Fruit fly (Drosophila melanogaster) whole organism, adult: ENCODE measurements around the gene CG17140.
A peak's percentile ranks its signal among the peaks of the same experiment; 100 is the strongest.

Experiments used
- CG11617 ChIP-seq: fragments of 200-800 bp; sonication (Bioruptor generic); optimal IDR thresholded peaks from 2 replicates; lab custom pipeline; 2017; ENCODE audit warnings: mild to moderate bottlenecking, missing biosample characterization, missing genetic modification reagents, missing genetic modification characterization
- CG12768 ChIP-seq: fragments of 200-800 bp; sonication (Bioruptor generic); optimal IDR thresholded peaks from 2 replicates; lab custom pipeline; 2017; ENCODE audit warnings: missing biosample characterization, missing genetic modification characterization, mild to moderate bottlenecking, moderate library complexity, missing genetic modification reagents
- CG14711 ChIP-seq: fragments of 200-800 bp; sonication (Bioruptor generic); optimal IDR thresholded peaks from 2 replicates; lab custom pipeline; 2018; ENCODE audit warnings: missing biosample characterization, mild to moderate bottlenecking, missing genetic modification characterization, moderate library complexity
- CG1620 ChIP-seq: fragments of 200-800 bp; sonication (Bioruptor generic); optimal IDR thresholded peaks from 2 replicates; lab custom pipeline; 2016; ENCODE audit warnings: missing biosample characterization, missing genetic modification characterization
- CG33017 ChIP-seq: fragments of 200-800 bp; sonication (Bioruptor generic); optimal IDR thresholded peaks from 2 replicates; lab custom pipeline; 2018; ENCODE audit warnings: missing biosample characterization, mild to moderate bottlenecking, missing genetic modification characterization, moderate library complexity
- CG5204 ChIP-seq: fragments of 200-800 bp; sonication (Bioruptor generic); optimal IDR thresholded peaks from 2 replicates; lab custom pipeline; 2016; ENCODE audit warnings: missing biosample characterization, missing genetic modification characterization
- CG7045 ChIP-seq: fragments of 200-800 bp; sonication (Bioruptor generic); optimal IDR thresholded peaks from 2 replicates; lab custom pipeline; 2017; ENCODE audit warnings: missing biosample characterization, mild to moderate bottlenecking, missing genetic modification characterization
- CG7101 ChIP-seq: fragments of 200-800 bp; sonication (Bioruptor generic); optimal IDR thresholded peaks from 2 replicates; lab custom pipeline; 2018; ENCODE audit warnings: missing biosample characterization, mild to moderate bottlenecking, missing genetic modification characterization, moderate library complexity
- Clk ChIP-seq: fragments of 200-800 bp; sonication (Bioruptor generic); optimal IDR thresholded peaks from 2 replicates; lab custom pipeline; 2017; ENCODE audit warnings: missing biosample characterization, missing genetic modification characterization
- Crg-1 ChIP-seq: fragments of 200-800 bp; sonication (Bioruptor generic); optimal IDR thresholded peaks from 2 replicates; lab custom pipeline; 2016; ENCODE audit warnings: missing biosample characterization, missing genetic modification characterization
- Hr96 ChIP-seq: fragments of 200-800 bp; sonication (Bioruptor generic); optimal IDR thresholded peaks from 2 replicates; lab custom pipeline; 2016; ENCODE audit warnings: missing biosample characterization, missing genetic modification characterization
- Mnt ChIP-seq: fragments of 200-800 bp; sonication (Bioruptor generic); optimal IDR thresholded peaks from 2 replicates; lab custom pipeline; 2016; ENCODE audit warnings: missing biosample characterization, mild to moderate bottlenecking, missing genetic modification characterization
- bab1 ChIP-seq: fragments of 200-800 bp; sonication (Bioruptor generic); optimal IDR thresholded peaks from 3 replicates; lab custom pipeline; 2019; ENCODE audit warnings: missing biosample characterization, mild to moderate bottlenecking, missing genetic modification characterization, moderate library complexity
- cic ChIP-seq: fragments of 200-800 bp; sonication (Bioruptor generic); optimal IDR thresholded peaks from 2 replicates; lab custom pipeline; 2017; ENCODE audit warnings: missing biosample characterization, mild to moderate bottlenecking, missing genetic modification characterization, moderate library complexity
- cnc ChIP-seq, 2 experiments: fragments of >200 bp; optimal IDR thresholded peaks; 2 replicates each; lab custom pipeline; 2017
- kay ChIP-seq: fragments of 200-800 bp; sonication (Bioruptor generic); peaks from one replicate; lab custom pipeline; 2016; ENCODE audit warnings: missing biosample characterization, missing genetic modification characterization, borderline replicate concordance
- ovo ChIP-seq: fragments of 200-800 bp; sonication (Bioruptor generic); optimal IDR thresholded peaks from 2 replicates; lab custom pipeline; 2016; ENCODE audit warnings: missing biosample characterization, missing genetic modification characterization
- pad ChIP-seq: fragments of 200-800 bp; sonication (Bioruptor generic); optimal IDR thresholded peaks from 3 replicates; lab custom pipeline; 2017; ENCODE audit warnings: missing biosample characterization, missing genetic modification characterization, mild to moderate bottlenecking, moderate library complexity, missing genetic modification reagents
- tj ChIP-seq: fragments of 200-800 bp; sonication (Bioruptor generic); optimal IDR thresholded peaks from 3 replicates; lab custom pipeline; 2017; ENCODE audit warnings: missing biosample characterization, mild to moderate bottlenecking, missing genetic modification characterization, moderate library complexity
- toe ChIP-seq: fragments of 200-800 bp; sonication (Bioruptor generic); optimal IDR thresholded peaks from 2 replicates; lab custom pipeline; 2016; ENCODE audit warnings: missing biosample characterization, missing genetic modification characterization

Gene CG17140

DNA sequence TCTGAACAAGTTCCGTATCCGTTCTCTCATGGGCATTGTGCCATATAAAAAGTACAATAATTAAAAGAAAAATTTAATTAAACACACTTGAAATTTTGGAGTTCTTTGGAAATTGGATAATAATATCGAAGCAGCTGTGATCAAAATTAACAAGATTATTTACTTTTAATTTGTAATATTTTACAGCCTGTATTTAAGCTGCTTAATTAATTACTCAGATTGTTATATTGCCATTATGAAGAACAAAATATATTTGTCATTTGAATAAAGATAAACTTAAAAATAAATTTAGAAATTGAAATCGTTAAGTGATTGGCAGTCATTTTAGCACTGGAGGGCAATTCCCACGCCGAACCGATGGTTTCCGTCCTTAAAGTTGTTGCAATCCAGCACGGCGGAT lies at the start of gene CG17140, which contains the start of gene CG17139:
CG17140 (minus strand) TSS at position 101 of the 400 bp plus-strand sequence.
CG17139 (minus strand) TSS at position 101 of the 400 bp plus-strand sequence.
- no peak for TF ChIP-seq pad (GFP tag; lab: Kevin White, UChicago)
- no peak for TF ChIP-seq CG12768 (GFP tag; lab: Kevin White, UChicago)
- no peak for TF ChIP-seq Mnt (GFP tag; lab: Kevin White, UChicago)
- TF ChIP-seq CG33017 (tag; lab: Kevin White, UChicago), result no peak
- no peak for TF ChIP-seq Clk (GFP tag; lab: Kevin White, UChicago)
- TF ChIP-seq cic, result no peak

DNA sequence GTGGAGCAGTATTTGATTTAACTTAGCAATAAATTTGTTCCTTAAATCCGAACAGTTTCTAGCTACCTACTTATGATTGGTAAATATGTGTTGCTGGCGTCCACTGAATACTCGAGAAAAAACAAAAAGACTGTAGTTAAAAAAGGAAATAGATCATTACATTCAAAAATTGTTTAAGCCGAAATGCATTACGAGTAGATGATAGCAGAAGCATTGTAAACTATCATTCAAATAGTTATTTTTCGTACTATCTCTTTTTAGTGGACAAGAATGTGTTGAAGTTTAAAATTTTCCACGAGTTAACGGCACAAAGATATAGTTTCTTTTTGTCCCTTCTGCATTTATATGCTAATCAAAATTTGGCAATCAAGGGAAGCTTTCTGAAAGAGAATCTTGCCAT lies 43.4 kb upstream of the CG17140 start, which contains the start of gene CG14071:
CG14071 (minus strand) TSS at position 101 of the 400 bp plus-strand sequence.
- no peak for TF ChIP-seq CG7101 (tag; lab: Kevin White, UChicago)

DNA sequence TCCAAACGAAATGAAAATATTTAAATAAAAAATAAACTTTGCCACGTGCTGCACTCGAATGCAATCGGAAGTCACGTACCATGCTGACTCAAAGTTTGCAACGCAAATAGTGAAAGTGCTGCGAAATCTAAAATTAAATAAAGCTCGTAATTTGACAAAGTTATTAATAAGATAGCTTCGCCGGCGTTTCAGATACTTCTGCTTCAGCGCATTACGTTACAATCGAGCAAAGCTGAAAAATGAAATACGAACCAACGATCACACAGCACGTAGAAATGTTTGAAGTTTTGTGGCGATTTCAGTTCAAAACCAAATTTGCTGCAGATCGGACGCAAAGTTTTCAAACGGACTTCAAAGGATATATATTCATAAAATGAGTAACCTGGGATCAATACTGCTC lies 24.4 kb upstream of the CG17140 start, which contains the start of gene CG12517:
CG12517 (plus strand) TSS at position 301 of the 400 bp plus-strand sequence.
- TF ChIP-seq bab1 (GFP tag; lab: Kevin White, UChicago) (no peak), CG5204 (no peak), Crg-1 (GFP tag; lab: Kevin White, UChicago) (no peak), tj (GFP tag; lab: Kevin White, UChicago) (no peak), Hr96 (GFP tag; lab: Kevin White, UChicago) (no peak), CG12768 (GFP tag; lab: Kevin White, UChicago) (no peak), CG33017 (tag; lab: Kevin White, UChicago) (no peak)

DNA sequence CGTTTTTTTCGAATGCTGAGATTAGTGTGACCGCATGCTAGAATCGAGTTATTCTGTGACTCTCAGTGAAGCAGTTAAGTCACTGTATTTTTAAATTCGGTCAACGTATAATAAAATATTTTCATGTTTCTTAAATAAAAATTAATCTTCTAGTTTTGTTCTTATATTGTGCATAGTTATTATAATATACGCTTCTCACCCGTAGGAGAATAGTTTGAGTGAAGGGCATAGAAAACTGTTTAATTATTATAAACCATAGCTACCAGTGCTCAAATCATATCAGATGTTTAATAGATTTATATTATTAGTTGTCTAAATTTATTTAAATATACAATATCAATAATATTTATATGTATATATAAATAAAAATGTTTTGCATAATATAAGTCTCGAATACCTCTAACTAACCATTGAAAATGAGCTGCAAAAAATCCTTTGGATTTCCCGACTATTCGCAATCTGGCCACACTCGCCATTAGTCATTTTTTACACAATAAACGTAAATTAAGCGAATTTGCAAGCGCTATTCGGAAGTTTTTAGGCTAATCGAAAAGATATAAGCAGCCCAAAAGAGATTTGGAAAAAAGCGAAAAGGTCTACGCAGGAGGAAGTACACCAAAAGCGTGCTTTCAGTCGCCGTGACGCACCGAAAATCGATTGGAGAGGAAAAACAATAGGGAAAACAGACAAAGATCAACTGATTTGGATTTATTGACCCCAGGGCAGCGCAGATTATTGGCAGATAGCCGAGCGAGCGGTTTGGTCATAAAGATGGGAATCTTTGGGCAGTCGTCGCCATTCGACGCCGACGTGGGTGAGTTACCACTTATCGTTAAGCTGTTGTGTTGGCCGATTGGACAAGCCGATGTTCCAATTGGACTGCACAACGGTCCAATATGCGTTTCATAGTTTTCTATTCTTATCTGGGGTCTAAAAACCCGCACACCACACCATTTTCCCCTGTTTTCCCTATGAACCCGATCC lies 12.9 kb upstream of the CG17140 start, which contains the start of the genes aurB and Stam:
aurB (minus strand) TSS at position 31 of the 984 bp plus-strand sequence.
Stam (plus strand) TSS at position 473 of the 984 bp plus-strand sequence.
- TF ChIP-seq pad (GFP tag; lab: Kevin White, UChicago) (peak; percentile 29), CG7101 (tag; lab: Kevin White, UChicago) (peak; percentile 70), CG14711 (tag; lab: Kevin White, UChicago) (peak; percentile 61), CG11617 (GFP tag; lab: Kevin White, UChicago) (peak; percentile 77), tj (GFP tag; lab: Kevin White, UChicago) (peak; percentile 35), Clk (GFP tag; lab: Kevin White, UChicago) (no peak), Mnt (GFP tag; lab: Kevin White, UChicago) (peak; percentile 3), kay (GFP tag; lab: Kevin White, UChicago) (peak; percentile 90), Hr96 (GFP tag; lab: Kevin White, UChicago) (no peak), cic (no peak), CG33017 (tag; lab: Kevin White, UChicago) (peak; percentile 65), CG12768 (GFP tag; lab: Kevin White, UChicago) (peak; percentile 23), CG5204 (peak; percentile 9), Crg-1 (GFP tag; lab: Kevin White, UChicago) (peak; percentile 14), bab1 (GFP tag; lab: Kevin White, UChicago) (peak; percentile 58), CG7045 (GFP tag; lab: Kevin White, UChicago) (peak; percentile 35), toe (GFP tag; lab: Kevin White, UChicago) (peak; percentile 48), cnc (optimal IDR thresholded peaks at IDR 0.05; lab: Kevin White, UChicago) (no peak)

DNA sequence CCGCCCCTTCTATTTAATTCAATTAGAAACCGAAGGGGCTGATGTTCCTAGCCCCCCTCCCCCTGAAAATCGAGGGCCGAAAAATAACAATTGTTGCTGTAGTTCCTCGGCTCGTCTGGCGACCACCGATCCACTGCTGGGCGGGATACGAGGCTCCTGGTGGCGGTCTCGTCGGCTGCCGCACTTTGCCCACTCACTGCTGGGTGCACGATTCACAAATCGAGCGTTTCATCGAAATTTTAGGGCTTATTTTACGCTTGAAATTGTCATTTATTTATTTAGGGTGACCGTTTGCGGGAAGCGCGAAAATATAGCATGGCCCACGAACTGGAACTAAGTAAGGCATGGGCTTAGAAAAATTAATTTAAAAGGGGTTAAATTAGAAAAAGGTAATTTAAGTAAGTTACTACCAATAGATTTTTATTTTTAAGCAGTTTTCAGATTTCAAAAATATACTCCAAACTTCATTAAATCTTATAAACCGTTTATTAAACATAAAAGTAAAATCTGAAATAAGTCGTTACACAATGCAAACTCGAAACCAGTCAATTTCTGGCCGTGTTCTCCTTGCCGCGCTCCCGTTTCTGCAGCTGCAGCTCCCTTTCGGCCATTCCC lies 11.0 kb upstream of the CG17140 start, which contains the start of gene Dnz1:
Dnz1 (minus strand) TSS at position 317 of the 615 bp plus-strand sequence.
- TF ChIP-seq bab1 (GFP tag; lab: Kevin White, UChicago), result peak; percentile 30
- no peak for TF ChIP-seq Mnt (GFP tag; lab: Kevin White, UChicago)
- peak; percentile 34 for TF ChIP-seq CG5204
- peak; percentile 12 for TF ChIP-seq toe (GFP tag; lab: Kevin White, UChicago)
- no peak for TF ChIP-seq Clk (GFP tag; lab: Kevin White, UChicago)
- peak; percentile 59 for TF ChIP-seq CG14711 (tag; lab: Kevin White, UChicago)
- TF ChIP-seq CG7101 (tag; lab: Kevin White, UChicago), result peak; percentile 61
- peak; percentile 8 for TF ChIP-seq CG1620 (GFP tag; lab: Kevin White, UChicago)
- TF ChIP-seq pad (GFP tag; lab: Kevin White, UChicago), result peak; percentile 10
- TF ChIP-seq ovo (GFP tag; lab: Kevin White, UChicago), result no peak
- no peak for TF ChIP-seq CG12768 (GFP tag; lab: Kevin White, UChicago)
- TF ChIP-seq CG33017 (tag; lab: Kevin White, UChicago), result peak; percentile 30
- peak; percentile 45 for TF ChIP-seq CG11617 (GFP tag; lab: Kevin White, UChicago)
- peak; percentile 15 for TF ChIP-seq tj (GFP tag; lab: Kevin White, UChicago)
- TF ChIP-seq cnc (optimal IDR thresholded peaks at IDR 0.05; lab: Kevin White, UChicago), result no peak
- TF ChIP-seq cic, result no peak
- TF ChIP-seq Crg-1 (GFP tag; lab: Kevin White, UChicago), result peak; percentile 2
- no peak for TF ChIP-seq Hr96 (GFP tag; lab: Kevin White, UChicago)
- peak; percentile 31 for TF ChIP-seq kay (GFP tag; lab: Kevin White, UChicago)
- peak; percentile 62 for TF ChIP-seq CG7045 (GFP tag; lab: Kevin White, UChicago)
